Worm (Caenorhabditis elegans) whole organism, early embryonic: ENCODE data around the gene fbxb-92.

Experiments used
- aly-1 ChIP-seq: sonication (generic microtip); optimal IDR thresholded peaks from 2 replicates; lab custom pipeline; 2016; ENCODE audit warnings: missing genetic modification characterization, missing compliant biosample characterization
- ama-1 ChIP-seq: fragments of 150-350 bp; optimal IDR thresholded peaks from 2 replicates; lab custom pipeline; 2014
- ceh-13 ChIP-seq: fragments of 200-800 bp; sonication (Bioruptor generic); optimal IDR thresholded peaks from 2 replicates; lab custom pipeline; 2018; ENCODE audit warnings: mild to moderate bottlenecking, missing genetic modification characterization, missing compliant biosample characterization
- ceh-36 ChIP-seq: sonication (generic microtip); optimal IDR thresholded peaks from 2 replicates; lab custom pipeline; 2016; ENCODE audit warnings: missing genetic modification characterization, inconsistent platforms, missing compliant biosample characterization
- ets-7 ChIP-seq: sonication (generic microtip); optimal IDR thresholded peaks from 2 replicates; lab custom pipeline; 2016; ENCODE audit warnings: missing genotype, missing genetic modification characterization, missing compliant biosample characterization
- flt-1 ChIP-seq: fragments of 200-800 bp; sonication (Bioruptor generic); IDR thresholded peaks from 2 replicates; pipeline ENCODE4 v1.3.6; 2022; ENCODE audit warnings: missing genetic modification characterization, missing compliant biosample characterization
- hmg-4 ChIP-seq: fragments of 200-800 bp; sonication (Bioruptor generic); optimal IDR thresholded peaks from 2 replicates; lab custom pipeline; 2018; ENCODE audit warnings: mild to moderate bottlenecking, missing genetic modification characterization, missing compliant biosample characterization
- hnd-1 ChIP-seq: sonication (generic microtip); optimal IDR thresholded peaks from 2 replicates; lab custom pipeline; 2016; ENCODE audit warnings: missing genetic modification characterization, missing compliant biosample characterization
- sea-1 ChIP-seq: fragments of 200-800 bp; sonication (Bioruptor generic); conservative IDR thresholded peaks from 2 replicates; pipeline ENCODE4 v1.3.6; 2022; ENCODE audit warnings: missing genetic modification characterization, missing compliant biosample characterization
- tbx-37 ChIP-seq: fragments of 200-800 bp; sonication (Bioruptor generic); conservative IDR thresholded peaks from 2 replicates; pipeline ENCODE4 v1.3.6; 2022; ENCODE audit warnings: missing genetic modification reagents, missing genetic modification characterization, missing compliant biosample characterization
- tra-4 ChIP-seq: sonication (generic microtip); optimal IDR thresholded peaks from 2 replicates; lab custom pipeline; 2017; ENCODE audit warnings: missing genetic modification characterization, missing compliant biosample characterization

- TF ChIP-seq flt-1 (GFP tag; lab: Robert Waterston, UW) (no peak), hnd-1 (tag; lab: Kevin White, UChicago) (no peak), tbx-37 (GFP tag; lab: Robert Waterston, UW) (no peak), ceh-13 (GFP tag; lab: Kevin White, UChicago) (no peak), tra-4 (tag; lab: Kevin White, UChicago) (no peak), ama-1 (lab: Kevin White, UChicago) (no peak), ets-7 (tag; lab: Kevin White, UChicago) (no peak), ceh-36 (tag; lab: Kevin White, UChicago) (no peak), aly-1 (no peak), hmg-4 (no peak), sea-1 (GFP tag; lab: Robert Waterston, UW) (no peak)
These were observed 39.8 kb upstream of the fbxb-92 start, which contains the start of gene T24E12.13 for ce11 chrII:3787151-3787550.
